Fruit fly (Drosophila melanogaster) whole organism, embryonic: ENCODE data around the gene Muc30E.

Source experiments
- Atf-2 ChIP-seq: fragments of 200-800 bp; sonication (Bioruptor generic); optimal IDR thresholded peaks from 2 replicates; lab custom pipeline; 2016; ENCODE audit warnings: missing biosample characterization, missing genetic modification characterization
- C15 ChIP-seq: fragments of 200-800 bp; sonication (Bioruptor generic); IDR thresholded peaks from 3 replicates; pipeline ENCODE4 v1.3.6; 2022; ENCODE audit warnings: missing biosample characterization, missing genetic modification characterization
- CG10979 ChIP-seq: fragments of 200-800 bp; sonication (Bioruptor generic); optimal IDR thresholded peaks from 2 replicates; lab custom pipeline; 2018; ENCODE audit warnings: missing biosample characterization, mild to moderate bottlenecking, missing genetic modification characterization, moderate library complexity
- CG11504 ChIP-seq: fragments of 200-800 bp; sonication (Bioruptor generic); optimal IDR thresholded peaks from 3 replicates; lab custom pipeline; 2019; ENCODE audit warnings: missing biosample characterization, mild to moderate bottlenecking, missing genetic modification characterization, moderate library complexity
- CG11723 ChIP-seq: fragments of 200-800 bp; sonication (Bioruptor generic); optimal IDR thresholded peaks from 2 replicates; lab custom pipeline; 2017; ENCODE audit warnings: missing biosample characterization, mild to moderate bottlenecking, missing genetic modification characterization
- CG14050 ChIP-seq: fragments of 200-800 bp; sonication (Bioruptor generic); IDR thresholded peaks from 3 replicates; pipeline ENCODE4 v1.3.6; 2022; ENCODE audit warnings: missing biosample characterization, missing genetic modification characterization
- CG15269 ChIP-seq: fragments of 200-800 bp; sonication (Bioruptor generic); optimal IDR thresholded peaks from 2 replicates; lab custom pipeline; 2018; ENCODE audit warnings: missing biosample characterization, mild to moderate bottlenecking, missing genetic modification characterization, moderate library complexity
- CG15514 ChIP-seq: fragments of 200-800 bp; sonication (Bioruptor generic); optimal IDR thresholded peaks from 3 replicates; lab custom pipeline; 2017; ENCODE audit warnings: missing biosample characterization, missing genetic modification characterization, mild to moderate bottlenecking, moderate library complexity, missing genetic modification reagents
- CG1647 ChIP-seq: fragments of 200-800 bp; sonication (Bioruptor generic); optimal IDR thresholded peaks from 3 replicates; lab custom pipeline; 2016; ENCODE audit warnings: missing biosample characterization, missing genetic modification characterization
- CG16815 ChIP-seq: fragments of 200-800 bp; sonication (Bioruptor generic); optimal IDR thresholded peaks from 3 replicates; lab custom pipeline; 2017; ENCODE audit warnings: missing biosample characterization, mild to moderate bottlenecking, missing genetic modification characterization
- CG17186 ChIP-seq: fragments of 200-800 bp; sonication (Bioruptor generic); optimal IDR thresholded peaks from 3 replicates; lab custom pipeline; 2017; ENCODE audit warnings: missing biosample characterization, missing genetic modification reagents, missing genetic modification characterization
- CG17328 ChIP-seq: fragments of 200-800 bp; sonication (Bioruptor generic); IDR thresholded peaks from 2 replicates; pipeline ENCODE4 v1.3.6; 2022; ENCODE audit warnings: missing biosample characterization, missing genetic modification characterization
- CG2116 ChIP-seq: fragments of 200-800 bp; sonication (Bioruptor generic); optimal IDR thresholded peaks from 3 replicates; lab custom pipeline; 2018; ENCODE audit warnings: missing biosample characterization, mild to moderate bottlenecking, missing genetic modification characterization
- CG2199 ChIP-seq: fragments of 200-800 bp; sonication (Bioruptor generic); IDR thresholded peaks from 3 replicates; pipeline ENCODE4 v1.3.6; 2022; ENCODE audit warnings: missing biosample characterization, missing genetic modification characterization
- CG2889 ChIP-seq: fragments of 200-800 bp; sonication (Bioruptor generic); IDR thresholded peaks from 3 replicates; pipeline ENCODE4 v1.3.6; 2022; ENCODE audit warnings: missing biosample characterization, missing genetic modification characterization
- CG3407 ChIP-seq: fragments of 200-800 bp; sonication (Bioruptor generic); optimal IDR thresholded peaks from 2 replicates; lab custom pipeline; 2018; ENCODE audit warnings: missing biosample characterization, mild to moderate bottlenecking, missing genetic modification characterization
- CG7786 ChIP-seq: fragments of 200-800 bp; sonication (Bioruptor generic); optimal IDR thresholded peaks from 2 replicates; lab custom pipeline; 2016; ENCODE audit warnings: missing biosample characterization, missing genetic modification characterization
- CG8089 ChIP-seq: fragments of 200-800 bp; sonication (Bioruptor generic); optimal IDR thresholded peaks from 3 replicates; lab custom pipeline; 2016; ENCODE audit warnings: missing biosample characterization, missing genetic modification characterization
- CTCF ChIP-seq: fragments of 200-800 bp; sonication (Bioruptor generic); optimal IDR thresholded peaks from 2 replicates; lab custom pipeline; 2017; ENCODE audit warnings: missing biosample characterization, mild to moderate bottlenecking, missing genetic modification characterization, moderate library complexity
- Dfd ChIP-seq, 2 experiments: fragments of >200 bp; optimal IDR thresholded peaks; 2 replicates each; lab custom pipeline; 2017; ENCODE audit warnings: missing biosample characterization in 2 of 2, missing genetic modification characterization in 2 of 2
- ERR ChIP-seq: fragments of 200-800 bp; sonication (Bioruptor generic); optimal IDR thresholded peaks from 2 replicates; lab custom pipeline; 2016; ENCODE audit warnings: missing biosample characterization, missing genetic modification characterization
- GATAe ChIP-seq: fragments of 200-800 bp; sonication (Bioruptor generic); conservative IDR thresholded peaks from 2 replicates; pipeline ENCODE4 v1.3.6; 2022; ENCODE audit warnings: missing biosample characterization, missing genetic modification characterization
- HLH3B ChIP-seq: fragments of 200-800 bp; sonication (Bioruptor generic); IDR thresholded peaks from 2 replicates; pipeline ENCODE4 v1.3.6; 2022; ENCODE audit warnings: missing biosample characterization, missing genetic modification characterization
- Lpt ChIP-seq: fragments of >200 bp; optimal IDR thresholded peaks from 2 replicates; lab custom pipeline; 2018; ENCODE audit warnings: missing biosample characterization, missing genetic modification characterization
- MBD-R2 ChIP-seq: fragments of 200-800 bp; sonication (Bioruptor generic); IDR thresholded peaks from 2 replicates; pipeline ENCODE4 v1.3.6; 2022; ENCODE audit warnings: missing biosample characterization, missing genetic modification characterization
- MESR4 ChIP-seq: fragments of 200-800 bp; sonication (Bioruptor generic); optimal IDR thresholded peaks from 2 replicates; lab custom pipeline; 2018; ENCODE audit warnings: missing biosample characterization, mild to moderate bottlenecking, missing genetic modification characterization, moderate library complexity
- Mad ChIP-seq: fragments of 200-800 bp; sonication (Bioruptor generic); optimal IDR thresholded peaks from 2 replicates; lab custom pipeline; 2016; ENCODE audit warnings: missing biosample characterization, missing genetic modification characterization
- Max ChIP-seq: fragments of 200-800 bp; sonication (Bioruptor generic); optimal IDR thresholded peaks from 2 replicates; lab custom pipeline; 2016; ENCODE audit warnings: missing biosample characterization, mild to moderate bottlenecking, missing genetic modification characterization
- Med ChIP-seq: fragments of 200-800 bp; sonication (Bioruptor generic); peaks from one replicate; lab custom pipeline; 2016; ENCODE audit warnings: missing biosample characterization, missing genetic modification characterization, mild to moderate bottlenecking, inconsistent platforms, moderate library complexity
- Pdp1 ChIP-seq, 2 experiments: fragments of 200-800 bp; sonication (Bioruptor generic); optimal IDR thresholded peaks; 3 replicates each; lab custom pipeline; 2016; ENCODE audit warnings: missing biosample characterization in 2 of 2, missing genetic modification characterization in 2 of 2, mild to moderate bottlenecking in 1 of 2, moderate library complexity in 1 of 2
- Vsx1 ChIP-seq: fragments of 200-800 bp; sonication (Bioruptor generic); optimal IDR thresholded peaks from 2 replicates; lab custom pipeline; 2017; ENCODE audit warnings: missing biosample characterization, mild to moderate bottlenecking, missing genetic modification characterization, missing genetic modification reagents
- ash1 ChIP-seq: fragments of 200-800 bp; sonication (Bioruptor generic); optimal IDR thresholded peaks from 2 replicates; lab custom pipeline; 2018; ENCODE audit warnings: missing biosample characterization, mild to moderate bottlenecking, missing genetic modification characterization
- bab2 ChIP-seq: fragments of 200-800 bp; sonication (Bioruptor generic); optimal IDR thresholded peaks from 2 replicates; lab custom pipeline; 2016; ENCODE audit warnings: missing biosample characterization, missing genetic modification characterization
- bcd ChIP-seq: fragments of 200-800 bp; sonication (Bioruptor generic); optimal IDR thresholded peaks from 2 replicates; lab custom pipeline; 2017; ENCODE audit warnings: missing biosample characterization, mild to moderate bottlenecking, missing genetic modification characterization
- cad ChIP-seq: fragments of >200 bp; optimal IDR thresholded peaks from 2 replicates; lab custom pipeline; 2017; ENCODE audit warnings: missing biosample characterization, missing genetic modification characterization
- cas ChIP-seq: fragments of 200-800 bp; sonication (Bioruptor generic); IDR thresholded peaks from 2 replicates; pipeline ENCODE4 v1.3.6; 2022; ENCODE audit warnings: missing biosample characterization, missing genetic modification characterization
- ci ChIP-seq: fragments of 200-800 bp; sonication (Bioruptor generic); IDR thresholded peaks from 3 replicates; pipeline ENCODE4 v1.3.6; 2022; ENCODE audit warnings: missing biosample characterization, missing genetic modification characterization
- crol ChIP-seq: fragments of 200-800 bp; sonication (Bioruptor generic); IDR thresholded peaks from 2 replicates; pipeline ENCODE4 v1.3.6; 2022; ENCODE audit warnings: missing biosample characterization, missing genetic modification characterization
- dmrt11E ChIP-seq: fragments of 200-800 bp; sonication (Bioruptor generic); optimal IDR thresholded peaks from 3 replicates; lab custom pipeline; 2018; ENCODE audit warnings: missing biosample characterization, mild to moderate bottlenecking, missing genetic modification characterization, moderate library complexity
- dmrt99B ChIP-seq: fragments of 200-800 bp; sonication (Bioruptor generic); optimal IDR thresholded peaks from 2 replicates; lab custom pipeline; 2018; ENCODE audit warnings: missing biosample characterization, mild to moderate bottlenecking, missing genetic modification characterization, moderate library complexity
- en ChIP-seq: fragments of 200-800 bp; sonication (Bioruptor generic); optimal IDR thresholded peaks from 2 replicates; lab custom pipeline; 2016; ENCODE audit warnings: missing biosample characterization, missing genetic modification characterization
- grau ChIP-seq: fragments of 200-800 bp; optimal IDR thresholded peaks from 3 replicates; lab custom pipeline; 2019; ENCODE audit warnings: missing biosample characterization, mild to moderate bottlenecking, missing genetic modification characterization, moderate library complexity
- gro ChIP-seq: fragments of 200-800 bp; sonication (Bioruptor generic); optimal IDR thresholded peaks from 2 replicates; lab custom pipeline; 2016; ENCODE audit warnings: missing biosample characterization, missing genetic modification characterization
- lola ChIP-seq, 3 experiments: fragments of >200 bp in 2 of 3; fragments of 200-800 bp in 1 of 3; sonication (Bioruptor generic) in 1 of 3; optimal IDR thresholded peaks; 2 replicates each; lab custom pipeline; 2017 to 2019; ENCODE audit warnings: missing biosample characterization in 3 of 3, missing genetic modification characterization in 3 of 3, mild to moderate bottlenecking in 1 of 3, moderate library complexity in 1 of 3
- pb ChIP-seq: fragments of 200-800 bp; sonication (Bioruptor generic); optimal IDR thresholded peaks from 3 replicates; lab custom pipeline; 2016; ENCODE audit warnings: missing biosample characterization, missing genetic modification characterization
- salm ChIP-seq: fragments of 200-800 bp; sonication (Bioruptor generic); optimal IDR thresholded peaks from 2 replicates; lab custom pipeline; 2018; ENCODE audit warnings: missing biosample characterization, mild to moderate bottlenecking, missing genetic modification characterization
- sc ChIP-seq, 3 experiments: fragments of >200 bp in 2 of 3; fragments of 200-800 bp in 1 of 3; sonication (Bioruptor generic) in 1 of 3; optimal IDR thresholded peaks; 2 replicates in 2 of 3; 3 replicates in 1 of 3; lab custom pipeline; 2017; ENCODE audit warnings: mild to moderate bottlenecking in 1 of 3, missing biosample characterization in 1 of 3, missing genetic modification characterization in 1 of 3, missing genetic modification reagents in 1 of 3
- tio ChIP-seq: fragments of 200-800 bp; sonication (Bioruptor generic); optimal IDR thresholded peaks from 2 replicates; lab custom pipeline; 2017; ENCODE audit warnings: missing biosample characterization, missing genetic modification characterization, inconsistent platforms
- twi ChIP-seq: fragments of 200-800 bp; optimal IDR thresholded peaks from 2 replicates; lab custom pipeline; 2019; ENCODE audit warnings: missing biosample characterization, mild to moderate bottlenecking, missing genetic modification characterization, moderate library complexity
- unc-4 ChIP-seq: fragments of 200-800 bp; sonication (Bioruptor generic); IDR thresholded peaks from 2 replicates; pipeline ENCODE4 v1.3.6; 2022; ENCODE audit warnings: missing biosample characterization, missing genetic modification characterization; ENCODE audit not compliant: partially characterized antibody
- vfl ChIP-seq: fragments of 200-800 bp; sonication (Bioruptor generic); optimal IDR thresholded peaks from 2 replicates; lab custom pipeline; 2016; ENCODE audit warnings: missing biosample characterization, missing genetic modification characterization
- zen2 ChIP-seq: fragments of 200-800 bp; sonication (Bioruptor generic); IDR thresholded peaks from 3 replicates; pipeline ENCODE4 v1.3.6; 2022; ENCODE audit warnings: missing biosample characterization, missing genetic modification characterization; ENCODE audit not compliant: partially characterized antibody

The Muc30E gene

dm6 chr2L:9893183-9893582 lies 9.7 kb downstream of the Muc30E start, which contains the start of gene mtDNA-helicase (continued):
- TF ChIP-seq HLH3B (GFP tag; lab: Robert Waterston, UW) (no peak), CG11723 (no peak), dmrt99B (tag; lab: Kevin White, UChicago) (no peak), en (GFP tag; lab: Kevin White, UChicago) (no peak), cas (GFP tag; lab: Robert Waterston, UW) (no peak), CG7786 (GFP tag; lab: Kevin White, UChicago) (no peak), CG2199 (GFP tag; lab: Robert Waterston, UW) (no peak), CG17328 (no peak), CG2116 (GFP tag; lab: Kevin White, UChicago) (peak; percentile 94), zen2 (GFP tag; lab: Robert Waterston, UW) (peak; percentile 39; the same call in 1 of the 3 replicates), GATAe (GFP tag; lab: Robert Waterston, UW) (no peak), tio (GFP tag; lab: Kevin White, UChicago) (no peak), Dfd (GFP tag; optimal IDR thresholded peaks at IDR 0.05; lab: Kevin White, UChicago) (no peak), MBD-R2 (peak; percentile 75), gro (GFP tag; lab: Kevin White, UChicago) (no peak), Pdp1 (GFP tag; optimal IDR thresholded peaks at IDR 0.05; lab: Kevin White, UChicago) (no peak), CG2889 (GFP tag; lab: Robert Waterston, UW) (no peak), twi (no peak), vfl (no peak), bab2 (GFP tag; lab: Kevin White, UChicago) (no peak), Med (no peak), Mad (GFP tag; lab: Kevin White, UChicago) (no peak), CG8089 (GFP tag; lab: Kevin White, UChicago) (no peak), Atf-2 (GFP tag; lab: Kevin White, UChicago) (no peak), CG15269 (tag; lab: Kevin White, UChicago) (no peak), CG17186 (peak; percentile 31), CG3407 (no peak), CTCF (no peak), pb (GFP tag; lab: Kevin White, UChicago) (no peak), ci (GFP tag; lab: Robert Waterston, UW) (no peak), CG16815 (GFP tag; lab: Kevin White, UChicago) (no peak), CG1647 (GFP tag; lab: Kevin White, UChicago) (no peak), dmrt11E (tag; lab: Kevin White, UChicago) (no peak), unc-4 (GFP tag; lab: Robert Waterston, UW) (peak; percentile 56; the same call in 1 of the 2 replicates), MESR4 (GFP tag; lab: Kevin White, UChicago) (peak; percentile 52), CG11504 (no peak), Max (GFP tag; lab: Kevin White, UChicago) (peak; percentile 18), ash1 (no peak), salm (no peak), cad (GFP tag; lab: Kevin White, UChicago) (no peak), sc (optimal IDR thresholded peaks at IDR 0.05; lab: Kevin White, UChicago) (no peak), sc (GFP tag; optimal IDR thresholded peaks at IDR 0.05; lab: Kevin White, UChicago) (no peak), C15 (GFP tag; lab: Robert Waterston, UW) (no peak), CG14050 (GFP tag; lab: Robert Waterston, UW) (no peak), CG10979 (tag; lab: Kevin White, UChicago) (no peak), lola (GFP tag; optimal IDR thresholded peaks at IDR 0.05; lab: Kevin White, UChicago) (no peak), crol (GFP tag; lab: Robert Waterston, UW) (no peak), bcd (GFP tag; lab: Kevin White, UChicago) (no peak), ERR (no peak), grau (tag; lab: Kevin White, UChicago) (no peak), Vsx1 (GFP tag; lab: Kevin White, UChicago) (no peak), Lpt (no peak), CG15514 (GFP tag; lab: Kevin White, UChicago) (peak; percentile 5)
